Worm (Caenorhabditis elegans): Measurements from ENCODE around the gene tag-290.

DNA sequence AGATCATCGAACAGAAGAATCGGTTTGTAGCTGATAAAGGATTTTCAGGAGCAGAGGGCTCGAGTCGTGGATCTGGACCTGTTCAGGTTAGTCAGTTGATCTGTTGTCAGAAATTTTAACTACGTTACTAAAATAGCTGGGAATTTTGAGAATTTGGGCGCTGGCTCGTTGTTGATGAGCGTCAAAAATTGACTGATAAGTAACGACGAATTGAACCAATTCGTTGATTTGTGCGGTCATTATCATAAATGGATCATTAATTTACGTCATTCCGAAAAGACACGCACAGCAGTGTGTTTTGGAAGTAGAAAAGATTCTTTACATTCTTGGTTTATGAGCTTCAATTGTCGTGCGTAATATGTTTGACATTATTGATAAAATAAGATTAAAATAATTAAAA is 34.7 kb downstream of the tag-290 start:
- no peak for TF ChIP-seq aly-2 (tag; optimal IDR thresholded peaks at IDR 0.05)
- TF ChIP-seq nhr-11 (tag; optimal IDR thresholded peaks at IDR 0.05) = no peak
- no peak for TF ChIP-seq daf-12 (tag; optimal IDR thresholded peaks at IDR 0.05)
- TF ChIP-seq zag-1 (tag; optimal IDR thresholded peaks at IDR 0.05) = no peak
- no peak for TF ChIP-seq nhr-48 (tag; optimal IDR thresholded peaks at IDR 0.05)
- no peak for TF ChIP-seq lsy-2 (tag; optimal IDR thresholded peaks at IDR 0.05)
- TF ChIP-seq lin-39 (tag; optimal IDR thresholded peaks at IDR 0.05) = no peak
